Fruit fly (Drosophila melanogaster) whole organism, embryonic: ENCODE results near the gene Cpsf5.

Source experiments
- Blimp-1 ChIP-seq: fragments of 200-800 bp; sonication (Bioruptor generic); optimal IDR thresholded peaks from 3 replicates; lab custom pipeline; 2018; ENCODE audit warnings: missing biosample characterization, missing genetic modification characterization, mild to moderate bottlenecking, moderate library complexity, missing genetic modification reagents
- CG11085 ChIP-seq: fragments of 200-800 bp; sonication (Bioruptor generic); IDR thresholded peaks from 2 replicates; pipeline ENCODE4 v1.3.6; 2022; ENCODE audit warnings: missing biosample characterization, missing genetic modification characterization
- CG13624 ChIP-seq: fragments of 200-800 bp; sonication (Bioruptor generic); optimal IDR thresholded peaks from 2 replicates; lab custom pipeline; 2016; ENCODE audit warnings: missing biosample characterization, missing genetic modification characterization
- CG13894 ChIP-seq: fragments of 200-800 bp; sonication (Bioruptor generic); optimal IDR thresholded peaks from 3 replicates; lab custom pipeline; 2018; ENCODE audit warnings: missing biosample characterization, mild to moderate bottlenecking, missing genetic modification characterization, moderate library complexity
- CG14050 ChIP-seq: fragments of 200-800 bp; sonication (Bioruptor generic); IDR thresholded peaks from 3 replicates; pipeline ENCODE4 v1.3.6; 2022; ENCODE audit warnings: missing biosample characterization, missing genetic modification characterization
- CG15073 ChIP-seq: fragments of 200-800 bp; sonication (Bioruptor generic); optimal IDR thresholded peaks from 2 replicates; lab custom pipeline; 2016; ENCODE audit warnings: missing biosample characterization, missing genetic modification characterization
- CG15601 ChIP-seq: fragments of 200-800 bp; sonication (Bioruptor generic); optimal IDR thresholded peaks from 3 replicates; lab custom pipeline; 2019; ENCODE audit warnings: missing biosample characterization, mild to moderate bottlenecking, missing genetic modification characterization, moderate library complexity
- CG15696 ChIP-seq: fragments of 200-800 bp; sonication (Bioruptor generic); optimal IDR thresholded peaks from 2 replicates; lab custom pipeline; 2019; ENCODE audit warnings: missing biosample characterization, mild to moderate bottlenecking, missing genetic modification characterization, moderate library complexity
- CG16815 ChIP-seq: fragments of 200-800 bp; sonication (Bioruptor generic); optimal IDR thresholded peaks from 3 replicates; lab custom pipeline; 2017; ENCODE audit warnings: missing biosample characterization, mild to moderate bottlenecking, missing genetic modification characterization
- CG17328 ChIP-seq: fragments of 200-800 bp; sonication (Bioruptor generic); IDR thresholded peaks from 2 replicates; pipeline ENCODE4 v1.3.6; 2022; ENCODE audit warnings: missing biosample characterization, missing genetic modification characterization
- CG17912 ChIP-seq: fragments of 200-800 bp; sonication (Bioruptor generic); optimal IDR thresholded peaks from 2 replicates; lab custom pipeline; 2018; ENCODE audit warnings: missing biosample characterization, mild to moderate bottlenecking, missing genetic modification characterization
- CG1832 ChIP-seq: fragments of 200-800 bp; sonication (Bioruptor generic); optimal IDR thresholded peaks from 2 replicates; lab custom pipeline; 2017; ENCODE audit warnings: missing biosample characterization, mild to moderate bottlenecking, missing genetic modification characterization, inconsistent platforms
- CG2678 ChIP-seq: fragments of 200-800 bp; sonication (Bioruptor generic); optimal IDR thresholded peaks from 3 replicates; lab custom pipeline; 2019; ENCODE audit warnings: missing biosample characterization, mild to moderate bottlenecking, missing genetic modification characterization, moderate library complexity
- CG31441 ChIP-seq: fragments of 200-800 bp; sonication (Bioruptor generic); IDR thresholded peaks from 2 replicates; pipeline ENCODE4 v1.3.6; 2022; ENCODE audit warnings: missing biosample characterization, missing genetic modification characterization
- CG32772 ChIP-seq: fragments of 200-800 bp; sonication (Bioruptor generic); IDR thresholded peaks from 2 replicates; pipeline ENCODE4 v1.3.6; 2022; ENCODE audit warnings: missing biosample characterization, missing genetic modification characterization
- CG3281 ChIP-seq: fragments of 200-800 bp; sonication (Bioruptor generic); optimal IDR thresholded peaks from 3 replicates; lab custom pipeline; 2017; ENCODE audit warnings: missing biosample characterization, mild to moderate bottlenecking, missing genetic modification characterization
- CG3726 ChIP-seq: fragments of 200-800 bp; sonication (Bioruptor generic); IDR thresholded peaks from 3 replicates; pipeline ENCODE4, ENCODE4 v1.3.6; 2022; ENCODE audit warnings: missing biosample characterization, missing genetic modification characterization
- CG3838 ChIP-seq: fragments of 200-800 bp; sonication (Bioruptor generic); optimal IDR thresholded peaks from 3 replicates; lab custom pipeline; 2016; ENCODE audit warnings: missing biosample characterization, missing genetic modification characterization
- CG4360 ChIP-seq: fragments of 200-800 bp; sonication (Bioruptor generic); IDR thresholded peaks from 2 replicates; pipeline ENCODE4 v1.3.6; 2022; ENCODE audit warnings: missing biosample characterization, missing genetic modification characterization
- CG7839 ChIP-seq: fragments of 200-800 bp; sonication (Bioruptor generic); optimal IDR thresholded peaks from 3 replicates; lab custom pipeline; 2018; ENCODE audit warnings: missing biosample characterization, mild to moderate bottlenecking, missing genetic modification characterization, moderate library complexity
- CG7963 ChIP-seq: fragments of 200-800 bp; sonication (Bioruptor generic); IDR thresholded peaks from 3 replicates; pipeline ENCODE4 v1.3.6; 2022; ENCODE audit warnings: missing biosample characterization, missing genetic modification characterization; ENCODE audit not compliant: partially characterized antibody
- CG8478 ChIP-seq: fragments of >200 bp; optimal IDR thresholded peaks from 2 replicates; lab custom pipeline; 2018
- Dip2 ChIP-seq: fragments of 200-800 bp; sonication (Bioruptor generic); IDR thresholded peaks from 2 replicates; pipeline ENCODE4 v1.3.6; 2022; ENCODE audit warnings: missing biosample characterization, missing genetic modification characterization
- Doc2 ChIP-seq: fragments of 200-800 bp; sonication (Bioruptor generic); IDR thresholded peaks from 2 replicates; pipeline ENCODE4 v1.3.6; 2022; ENCODE audit warnings: missing biosample characterization, missing genetic modification characterization
- Doc3 ChIP-seq: fragments of 200-800 bp; sonication (Bioruptor generic); IDR thresholded peaks from 3 replicates; pipeline ENCODE4 v1.3.6; 2022; ENCODE audit warnings: missing biosample characterization, missing genetic modification characterization; ENCODE audit not compliant: partially characterized antibody
- Fer1 ChIP-seq: fragments of 200-800 bp; sonication (Bioruptor generic); optimal IDR thresholded peaks from 2 replicates; lab custom pipeline; 2017; ENCODE audit warnings: missing biosample characterization, mild to moderate bottlenecking, missing genetic modification characterization
- Hand ChIP-seq: fragments of 200-800 bp; sonication (Bioruptor generic); optimal IDR thresholded peaks from 2 replicates; lab custom pipeline; 2017; ENCODE audit warnings: mild to moderate bottlenecking, missing biosample characterization, missing genetic modification reagents, missing genetic modification characterization
- Med ChIP-seq: fragments of 200-800 bp; sonication (Bioruptor generic); peaks from one replicate; lab custom pipeline; 2016; ENCODE audit warnings: missing biosample characterization, missing genetic modification characterization, mild to moderate bottlenecking, inconsistent platforms, moderate library complexity
- Side ChIP-seq: fragments of 200-800 bp; sonication (Bioruptor generic); optimal IDR thresholded peaks from 2 replicates; lab custom pipeline; 2016; ENCODE audit warnings: missing biosample characterization, missing genetic modification characterization
- Sry-δ ChIP-seq: fragments of 200-800 bp; sonication (Bioruptor generic); optimal IDR thresholded peaks from 2 replicates; lab custom pipeline; 2016; ENCODE audit warnings: missing biosample characterization, missing genetic modification characterization
- Stat92E ChIP-seq, 3 experiments: fragments of >200 bp in 2 of 3; fragments of 200-800 bp in 1 of 3; sonication (Bioruptor generic) in 1 of 3; optimal IDR thresholded peaks; 2 replicates each; lab custom pipeline; 2017 to 2019; ENCODE audit warnings: missing biosample characterization in 3 of 3, missing genetic modification characterization in 3 of 3, mild to moderate bottlenecking in 1 of 3, moderate library complexity in 1 of 3
- al ChIP-seq: fragments of 200-800 bp; sonication (Bioruptor generic); IDR thresholded peaks from 2 replicates; pipeline ENCODE4 v1.3.6; 2022; ENCODE audit warnings: missing biosample characterization, missing genetic modification characterization
- ash1 ChIP-seq: fragments of 200-800 bp; sonication (Bioruptor generic); optimal IDR thresholded peaks from 2 replicates; lab custom pipeline; 2018; ENCODE audit warnings: missing biosample characterization, mild to moderate bottlenecking, missing genetic modification characterization
- bab2 ChIP-seq: fragments of 200-800 bp; sonication (Bioruptor generic); optimal IDR thresholded peaks from 2 replicates; lab custom pipeline; 2016; ENCODE audit warnings: missing biosample characterization, missing genetic modification characterization
- crol ChIP-seq: fragments of 200-800 bp; sonication (Bioruptor generic); IDR thresholded peaks from 2 replicates; pipeline ENCODE4 v1.3.6; 2022; ENCODE audit warnings: missing biosample characterization, missing genetic modification characterization
- dm ChIP-seq: fragments of 200-800 bp; sonication (Bioruptor generic); optimal IDR thresholded peaks from 3 replicates; lab custom pipeline; 2016; ENCODE audit warnings: missing biosample characterization, missing genetic modification characterization
- dmrt99B ChIP-seq: fragments of 200-800 bp; sonication (Bioruptor generic); optimal IDR thresholded peaks from 2 replicates; lab custom pipeline; 2018; ENCODE audit warnings: missing biosample characterization, mild to moderate bottlenecking, missing genetic modification characterization, moderate library complexity
- emc ChIP-seq: fragments of 200-800 bp; sonication (Bioruptor generic); optimal IDR thresholded peaks from 2 replicates; lab custom pipeline; 2016; ENCODE audit warnings: missing biosample characterization, missing genetic modification characterization
- en ChIP-seq: fragments of 200-800 bp; sonication (Bioruptor generic); optimal IDR thresholded peaks from 2 replicates; lab custom pipeline; 2016; ENCODE audit warnings: missing biosample characterization, missing genetic modification characterization
- eve ChIP-seq, 2 experiments: fragments of >200 bp; optimal IDR thresholded peaks; 2 replicates each; lab custom pipeline; 2017; ENCODE audit warnings: missing biosample characterization in 2 of 2, missing genetic modification characterization in 2 of 2
- gsb ChIP-seq: fragments of 200-800 bp; sonication (Bioruptor generic); IDR thresholded peaks from 2 replicates; pipeline ENCODE4 v1.3.6; 2022; ENCODE audit warnings: missing biosample characterization, missing genetic modification characterization
- gsb-n ChIP-seq: fragments of 200-800 bp; sonication (Bioruptor generic); optimal IDR thresholded peaks from 3 replicates; lab custom pipeline; 2018; ENCODE audit warnings: missing biosample characterization, mild to moderate bottlenecking, missing genetic modification characterization
- p53 ChIP-seq: fragments of 200-800 bp; sonication (Bioruptor generic); optimal IDR thresholded peaks from 2 replicates; lab custom pipeline; 2016; ENCODE audit warnings: missing biosample characterization, missing genetic modification characterization
- phol ChIP-seq: fragments of 200-800 bp; sonication (Bioruptor generic); optimal IDR thresholded peaks from 3 replicates; lab custom pipeline; 2018; ENCODE audit warnings: missing biosample characterization, mild to moderate bottlenecking, missing genetic modification characterization, moderate library complexity
- shn ChIP-seq: fragments of 200-800 bp; sonication (Bioruptor generic); optimal IDR thresholded peaks from 3 replicates; lab custom pipeline; 2016; ENCODE audit warnings: missing biosample characterization, missing genetic modification characterization
- sna ChIP-seq: fragments of 200-800 bp; sonication (Bioruptor generic); IDR thresholded peaks from 2 replicates; pipeline ENCODE4 v1.3.6; 2022; ENCODE audit warnings: missing biosample characterization, missing genetic modification characterization; ENCODE audit not compliant: partially characterized antibody
- tio ChIP-seq: fragments of 200-800 bp; sonication (Bioruptor generic); optimal IDR thresholded peaks from 2 replicates; lab custom pipeline; 2017; ENCODE audit warnings: missing biosample characterization, missing genetic modification characterization, inconsistent platforms
- trh ChIP-seq: fragments of 200-800 bp; sonication (Bioruptor generic); optimal IDR thresholded peaks from 2 replicates; lab custom pipeline; 2016; ENCODE audit warnings: missing biosample characterization, missing genetic modification characterization
- wek ChIP-seq: fragments of 200-800 bp; sonication (Bioruptor generic); optimal IDR thresholded peaks from 3 replicates; lab custom pipeline; 2018; ENCODE audit warnings: missing biosample characterization, mild to moderate bottlenecking, missing genetic modification characterization, moderate library complexity
- wor ChIP-seq: fragments of 200-800 bp; sonication (Bioruptor generic); IDR thresholded peaks from 2 replicates; pipeline ENCODE4 v1.3.6; 2022; ENCODE audit warnings: missing biosample characterization, missing genetic modification characterization

The Cpsf5 gene

dm6 chr3L:9399013-9399750 is 11.7 kb upstream of the Cpsf5 start, which contains the start of gene CG4080 (continued):
- TF ChIP-seq Doc2 (GFP tag; lab: Robert Waterston, UW) (no peak), CG13624 (no peak), CG15073 (GFP tag; lab: Kevin White, UChicago) (no peak), gsb-n (tag; lab: Kevin White, UChicago) (peak; percentile 40), p53 (GFP tag; lab: Kevin White, UChicago) (no peak), tio (GFP tag; lab: Kevin White, UChicago) (no peak), CG7839 (tag; lab: Kevin White, UChicago) (peak; percentile 15), Med (GFP tag; lab: Kevin White, UChicago) (peak; percentile 81), gsb (no peak), Hand (GFP tag; lab: Kevin White, UChicago) (no peak), CG7963 (0 out of 3 replicates have a peak, but pooled peaks have one; percentile 28), CG31441 (0 out of 2 replicates have a peak, but pooled peaks have one; percentile 44), bab2 (GFP tag; lab: Kevin White, UChicago) (no peak), CG3838 (GFP tag; lab: Kevin White, UChicago) (peak; percentile 15), CG3726 (no peak), CG13894 (tag; lab: Kevin White, UChicago) (peak; percentile 1), sna (peak; percentile 78), CG17912 (GFP tag; lab: Kevin White, UChicago) (peak; percentile 34), phol (tag; lab: Kevin White, UChicago) (peak; percentile 55), shn (no peak), CG3281 (GFP tag; lab: Kevin White, UChicago) (no peak), CG14050 (GFP tag; lab: Robert Waterston, UW) (no peak), Stat92E (GFP tag; optimal IDR thresholded peaks at IDR 0.05; lab: Kevin White, UChicago) (peak in 1 of 3 experiments; percentile 17), crol (GFP tag; lab: Robert Waterston, UW) (no peak), en (GFP tag; lab: Kevin White, UChicago) (no peak), Sry-δ (GFP tag; lab: Kevin White, UChicago) (peak; percentile 67), Dip2 (GFP tag; lab: Robert Waterston, UW) (no peak), Doc3 (GFP tag; lab: Robert Waterston, UW) (peak; percentile 84), CG1832 (no peak), CG8478 (no peak), wor (GFP tag; lab: Robert Waterston, UW) (no peak), wek (GFP tag; lab: Kevin White, UChicago) (peak; percentile 10), emc (no peak), eve (GFP tag; optimal IDR thresholded peaks at IDR 0.05; lab: Kevin White, UChicago) (peak in 1 of 2 experiments; percentile 53), dmrt99B (tag; lab: Kevin White, UChicago) (no peak), CG4360 (GFP tag; lab: Robert Waterston, UW) (no peak), Blimp-1 (GFP tag; lab: Kevin White, UChicago) (no peak), Side (no peak), CG17328 (GFP tag; lab: Robert Waterston, UW) (no peak), dm (GFP tag; lab: Kevin White, UChicago) (no peak), CG15601 (tag; lab: Kevin White, UChicago) (peak; percentile 57), ash1 (GFP tag; lab: Kevin White, UChicago) (no peak), Fer1 (peak; percentile 19), CG2678 (tag; lab: Kevin White, UChicago) (peak; percentile 19), CG11085 (GFP tag; lab: Robert Waterston, UW) (no peak), CG16815 (GFP tag; lab: Kevin White, UChicago) (no peak), CG15696 (tag; lab: Kevin White, UChicago) (no peak), CG32772 (GFP tag; lab: Robert Waterston, UW) (no peak), al (GFP tag; lab: Robert Waterston, UW) (no peak), trh (GFP tag; lab: Kevin White, UChicago) (no peak)
